Fruit fly (Drosophila melanogaster) whole organism, prepupa: ENCODE results near the gene pinta.

ENCODE experiments used
- Blimp-1 ChIP-seq: fragments of 200-800 bp; sonication (Bioruptor generic); optimal IDR thresholded peaks from 3 replicates; lab custom pipeline; 2017; ENCODE audit warnings: missing biosample characterization, missing genetic modification characterization, mild to moderate bottlenecking, moderate library complexity, missing genetic modification reagents
- CG3032 ChIP-seq: fragments of 200-800 bp; optimal IDR thresholded peaks from 2 replicates; lab custom pipeline; 2019; ENCODE audit warnings: missing biosample characterization, mild to moderate bottlenecking, missing genetic modification characterization, moderate library complexity
- CG6163 ChIP-seq: fragments of 200-800 bp; sonication (Bioruptor generic); IDR thresholded peaks from 3 replicates; pipeline ENCODE4 v1.3.6; 2022; ENCODE audit warnings: missing biosample characterization, missing genetic modification characterization
- CG6792 ChIP-seq: fragments of 200-800 bp; sonication (Bioruptor generic); optimal IDR thresholded peaks from 3 replicates; lab custom pipeline; 2016; ENCODE audit warnings: missing biosample characterization, missing genetic modification characterization
- fd59A ChIP-seq: fragments of 200-800 bp; sonication (Bioruptor generic); optimal IDR thresholded peaks from 2 replicates; lab custom pipeline; 2017; ENCODE audit warnings: missing biosample characterization, mild to moderate bottlenecking, missing genetic modification characterization, missing genetic modification reagents
- lz ChIP-seq: fragments of 200-800 bp; sonication (Bioruptor generic); optimal IDR thresholded peaks from 3 replicates; lab custom pipeline; 2016; ENCODE audit warnings: missing biosample characterization, missing genetic modification characterization

DNA sequence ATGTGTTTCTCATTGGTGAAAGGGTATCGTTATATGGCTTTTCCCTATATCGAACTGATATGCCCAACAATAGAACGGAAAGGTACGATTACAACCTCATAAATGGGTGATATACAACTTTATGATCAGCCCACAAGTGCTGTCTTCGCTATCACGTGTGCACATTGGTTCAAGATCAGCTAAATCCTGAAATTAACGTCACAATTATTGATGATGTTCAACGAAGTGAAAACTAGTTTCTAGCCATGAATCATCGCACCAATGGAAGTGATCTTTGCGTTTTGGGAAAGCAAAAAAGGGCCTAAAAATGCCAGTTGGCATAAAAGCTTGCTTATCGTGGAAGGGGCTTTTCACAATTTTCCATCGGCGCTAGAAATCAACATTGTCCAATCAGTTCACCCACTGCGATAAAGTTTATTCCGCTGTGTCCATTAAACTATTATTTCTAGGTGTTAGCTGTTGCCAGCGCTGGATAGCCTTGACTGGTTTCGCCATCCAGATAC is 39.9 kb upstream of the pinta start, which contains the start of gene CG7054:
- no peak for TF ChIP-seq CG6792 (GFP tag; lab: Kevin White, UChicago)
- TF ChIP-seq lz (GFP tag; lab: Kevin White, UChicago) = no peak
- no peak for TF ChIP-seq CG3032
- no peak for TF ChIP-seq CG6163 (GFP tag; lab: Robert Waterston, UW)
- no peak for TF ChIP-seq fd59A (GFP tag; lab: Kevin White, UChicago)
- TF ChIP-seq Blimp-1 = no peak
